Fruit fly (Drosophila melanogaster): ENCODE data around the gene CG7148.

Gene CG7148

DNA sequence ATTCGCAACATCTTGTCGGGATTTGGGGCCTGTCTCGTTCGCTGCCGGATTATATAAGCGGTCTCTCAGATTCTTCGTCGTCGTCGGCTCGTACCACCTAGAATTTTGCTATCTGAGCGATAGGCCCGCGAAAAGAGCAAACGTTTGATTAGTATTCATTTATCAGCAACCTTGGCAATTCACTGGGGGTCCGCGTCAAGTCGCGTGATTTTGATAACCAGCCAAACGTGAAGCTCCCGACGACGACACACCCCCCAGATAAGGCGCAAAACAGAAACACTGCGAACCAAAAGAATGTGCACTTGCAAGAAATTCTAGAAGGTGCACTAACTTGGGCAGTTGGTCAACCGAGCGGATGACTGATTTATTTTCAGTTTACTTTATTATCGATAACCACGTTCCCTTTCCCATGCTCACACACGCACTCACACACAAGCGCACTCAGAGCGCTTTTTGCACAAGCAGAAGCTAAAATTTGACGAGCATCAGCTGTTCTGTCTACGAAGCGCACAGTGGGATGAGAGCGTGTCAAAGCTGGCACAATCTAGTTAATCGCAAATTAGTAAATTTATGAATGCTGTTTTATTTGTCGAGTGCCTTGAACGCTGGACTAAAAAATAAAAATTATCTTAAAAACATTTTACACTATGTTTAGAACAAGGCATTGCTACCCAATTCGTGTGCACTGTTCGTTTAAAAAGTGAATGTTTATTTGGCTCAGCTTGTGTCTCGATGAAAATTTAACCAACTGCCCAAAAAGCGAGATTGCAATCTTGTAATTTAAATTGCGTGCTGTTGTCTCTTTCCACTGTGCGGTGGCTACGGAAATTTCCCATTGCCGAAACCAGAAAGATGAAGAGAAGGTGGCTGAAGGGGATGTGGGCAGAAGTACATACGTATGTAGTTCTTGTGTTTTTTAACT is 7.9 kb upstream of the CG7148 start (continued):
- TF ChIP-seq Myb (GFP tag; optimal IDR thresholded peaks at IDR 0.05): peak; percentile 72
- no peak for TF ChIP-seq fru (optimal IDR thresholded peaks at IDR 0.05)
- peak; percentile 90 for TF ChIP-seq CHES-1-like (GFP tag; optimal IDR thresholded peaks at IDR 0.05)
- TF ChIP-seq Scr (GFP tag; IDR thresholded peaks at IDR 0.05; ENCODE audit: partially characterized antibody): no peak
- peak; percentile 95 for TF ChIP-seq nau (GFP tag; optimal IDR thresholded peaks at IDR 0.05)
- no peak for TF ChIP-seq Trl (optimal IDR thresholded peaks at IDR 0.05)
- TF ChIP-seq Trl (GFP tag; optimal IDR thresholded peaks at IDR 0.05): peak; percentile 90
- TF ChIP-seq CG3065 (GFP tag; optimal IDR thresholded peaks at IDR 0.05): peak; percentile 66
- peak; percentile 100 for TF ChIP-seq sug (tag; optimal IDR thresholded peaks at IDR 0.05)
- peak; percentile 93 for TF ChIP-seq CG4707 (GFP tag; optimal IDR thresholded peaks at IDR 0.05)
- TF ChIP-seq CG14441 (GFP tag; IDR thresholded peaks at IDR 0.05): peak; percentile 93
- peak; percentile 88 for TF ChIP-seq tx (GFP tag; optimal IDR thresholded peaks at IDR 0.05)
- TF ChIP-seq CG31365 (tag; optimal IDR thresholded peaks at IDR 0.05): peak; percentile 47
- no peak for TF ChIP-seq Sin3A (optimal IDR thresholded peaks at IDR 0.05)
- peak; percentile 66; the same call in 1 of the 2 replicates for TF ChIP-seq CG16779 (GFP tag; IDR thresholded peaks at IDR 0.05)
- TF ChIP-seq aop (GFP tag; IDR thresholded peaks at IDR 0.05): 0 out of 2 replicates have a peak, but pooled peaks have one; percentile 20
- TF ChIP-seq sens-2 (GFP tag; IDR thresholded peaks at IDR 0.05): peak; percentile 52; the same call in 1 of the 2 replicates
- peak; percentile 68 for TF ChIP-seq CG15696 (tag; optimal IDR thresholded peaks at IDR 0.05)
- peak; percentile 3 for TF ChIP-seq stwl (tag; optimal IDR thresholded peaks at IDR 0.05)
- peak in 1 of 2 experiments; percentile 93 for TF ChIP-seq Eip74EF (GFP tag; optimal IDR thresholded peaks at IDR 0.05)
- TF ChIP-seq dati (GFP tag; IDR thresholded peaks at IDR 0.05): peak; percentile 61; the same call in 1 of the 2 replicates
- TF ChIP-seq mirr (GFP tag; optimal IDR thresholded peaks at IDR 0.05): peak; percentile 61
- TF ChIP-seq so (GFP tag; IDR thresholded peaks at IDR 0.05): peak; percentile 92
- no peak for TF ChIP-seq CG34224 (GFP tag; IDR thresholded peaks at IDR 0.05; ENCODE audit: partially characterized antibody)
- peak; percentile 56 to 58 for TF ChIP-seq insv (GFP tag; optimal IDR thresholded peaks at IDR 0.05)
- peak; percentile 92 to 96 for TF ChIP-seq dpn (GFP tag; optimal IDR thresholded peaks at IDR 0.05)
- TF ChIP-seq CG13775 (GFP tag; optimal IDR thresholded peaks at IDR 0.05): peak; percentile 92
- peak; percentile 72 for TF ChIP-seq ap (GFP tag; IDR thresholded peaks at IDR 0.05)
- peak; percentile 99 for TF ChIP-seq Med (GFP tag)
- peak; percentile 91 for TF ChIP-seq E2f1 (GFP tag; IDR thresholded peaks at IDR 0.05)
- peak; percentile 92 for TF ChIP-seq odd (GFP tag; optimal IDR thresholded peaks at IDR 0.05)
- peak; percentile 94 for TF ChIP-seq CG33213 (GFP tag; optimal IDR thresholded peaks at IDR 0.05)
- peak; percentile 84 for TF ChIP-seq grn (GFP tag; optimal IDR thresholded peaks at IDR 0.05)
- peak; percentile 67 for TF ChIP-seq CG10565 (GFP tag; optimal IDR thresholded peaks at IDR 0.05)
- peak; percentile 48 for TF ChIP-seq Dref (GFP tag; IDR thresholded peaks at IDR 0.05)
- peak; percentile 89 for TF ChIP-seq CG6765 (GFP tag; optimal IDR thresholded peaks at IDR 0.05)
- TF ChIP-seq Dll (GFP tag; IDR thresholded peaks at IDR 0.05; ENCODE audit: partially characterized antibody): 0 out of 4 replicates have a peak, but pooled peaks have one; percentile 18
- peak; percentile 85 for TF ChIP-seq H15 (GFP tag; IDR thresholded peaks at IDR 0.05)
- peak; percentile 63 for TF ChIP-seq CTCF (GFP tag; optimal IDR thresholded peaks at IDR 0.05)
- TF ChIP-seq pan (optimal IDR thresholded peaks at IDR 0.05): no peak
- peak in 1 of 2 experiments; percentile 95 for TF ChIP-seq pan (GFP tag; optimal IDR thresholded peaks at IDR 0.05 in 1 of 2, IDR thresholded peaks at IDR 0.05 in 1 of 2)
- peak; percentile 92 for TF ChIP-seq Mes4 (GFP tag; optimal IDR thresholded peaks at IDR 0.05)
- peak; percentile 1 for TF ChIP-seq hkb (optimal IDR thresholded peaks at IDR 0.05)
- peak; percentile 94 for TF ChIP-seq hkb (GFP tag; IDR thresholded peaks at IDR 0.05)
- no peak for TF ChIP-seq CG7745 (tag; optimal IDR thresholded peaks at IDR 0.05)
- TF ChIP-seq CG31388 (GFP tag; optimal IDR thresholded peaks at IDR 0.05): peak; percentile 83
- peak; percentile 89 for TF ChIP-seq CG17385 (GFP tag; optimal IDR thresholded peaks at IDR 0.05)
- peak; percentile 93 for TF ChIP-seq pb (GFP tag; optimal IDR thresholded peaks at IDR 0.05)
- peak; percentile 79 for TF ChIP-seq wek (GFP tag; optimal IDR thresholded peaks at IDR 0.05)
- TF ChIP-seq prd (optimal IDR thresholded peaks at IDR 0.05): no peak
- TF ChIP-seq prd (GFP tag; IDR thresholded peaks at IDR 0.05): peak; percentile 94
